Fruit fly (Drosophila melanogaster) whole organism, wandering third instar larva: ENCODE data around the gene Sgs3.

ENCODE experiments used
- GATAd ChIP-seq: sonication (Bioruptor generic); optimal IDR thresholded peaks from 2 replicates; lab custom pipeline; 2016; ENCODE audit warnings: missing biosample characterization, missing genetic modification characterization
- jim ChIP-seq: fragments of 175-275, 200-325 bp; sonication (Bioruptor generic); optimal IDR thresholded peaks from 2 replicates; lab custom pipeline; 2016; ENCODE audit warnings: missing biosample characterization, mild to moderate bottlenecking, missing genetic modification characterization
- pan ChIP-seq: fragments of >200 bp; optimal IDR thresholded peaks from 2 replicates; lab custom pipeline; 2017
- psq ChIP-seq: fragments of 200-800 bp; sonication (Bioruptor generic); optimal IDR thresholded peaks from 3 replicates; lab custom pipeline; 2017; ENCODE audit warnings: missing biosample characterization, mild to moderate bottlenecking, missing genetic modification characterization, moderate library complexity

DNA sequence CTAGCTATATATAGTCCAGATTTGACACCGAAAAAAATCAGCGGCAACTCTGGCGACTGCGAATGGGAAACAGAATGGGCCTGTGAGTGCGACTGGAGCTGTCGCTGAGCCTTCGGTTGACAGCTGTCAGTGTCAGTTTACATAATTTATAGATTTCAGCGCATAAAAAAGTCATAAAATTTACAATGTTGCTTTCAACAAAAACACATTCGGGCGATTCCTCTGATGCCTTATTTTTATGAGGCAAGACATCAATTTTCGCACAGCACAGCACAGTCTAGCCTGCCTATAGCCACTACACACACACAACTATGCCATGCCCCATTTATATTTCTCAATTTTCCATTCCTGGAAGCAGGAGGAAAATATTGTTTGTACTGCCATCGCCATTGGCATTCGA lies 39.6 kb upstream of the Sgs3 start:
- no peak for TF ChIP-seq pan (lab: Kevin White, UChicago)
- no peak for TF ChIP-seq jim (GFP tag; lab: Kevin White, UChicago)
- no peak for TF ChIP-seq GATAd
- no peak for TF ChIP-seq psq (GFP tag; lab: Kevin White, UChicago)
